Fruit fly (Drosophila melanogaster) whole organism, embryonic: ENCODE measurements around the gene CG8851.

Source experiments
- CG17829 ChIP-seq: fragments of 200-800 bp; optimal IDR thresholded peaks from 2 replicates; lab custom pipeline; 2019; ENCODE audit warnings: missing biosample characterization, mild to moderate bottlenecking, missing genetic modification characterization, moderate library complexity
- D19A ChIP-seq: fragments of 200-800 bp; optimal IDR thresholded peaks from 3 replicates; lab custom pipeline; 2019; ENCODE audit warnings: missing biosample characterization, mild to moderate bottlenecking, missing genetic modification characterization, moderate library complexity
- exex ChIP-seq: fragments of 200-800 bp; sonication (Bioruptor generic); optimal IDR thresholded peaks from 4 replicates; lab custom pipeline; 2018; ENCODE audit warnings: missing biosample characterization, mild to moderate bottlenecking, missing genetic modification characterization, moderate library complexity
- vvl ChIP-seq: fragments of 200-800 bp; sonication (Bioruptor generic); IDR thresholded peaks from 2 replicates; pipeline ENCODE4 v1.3.6; 2022; ENCODE audit warnings: missing biosample characterization, missing genetic modification characterization

DNA sequence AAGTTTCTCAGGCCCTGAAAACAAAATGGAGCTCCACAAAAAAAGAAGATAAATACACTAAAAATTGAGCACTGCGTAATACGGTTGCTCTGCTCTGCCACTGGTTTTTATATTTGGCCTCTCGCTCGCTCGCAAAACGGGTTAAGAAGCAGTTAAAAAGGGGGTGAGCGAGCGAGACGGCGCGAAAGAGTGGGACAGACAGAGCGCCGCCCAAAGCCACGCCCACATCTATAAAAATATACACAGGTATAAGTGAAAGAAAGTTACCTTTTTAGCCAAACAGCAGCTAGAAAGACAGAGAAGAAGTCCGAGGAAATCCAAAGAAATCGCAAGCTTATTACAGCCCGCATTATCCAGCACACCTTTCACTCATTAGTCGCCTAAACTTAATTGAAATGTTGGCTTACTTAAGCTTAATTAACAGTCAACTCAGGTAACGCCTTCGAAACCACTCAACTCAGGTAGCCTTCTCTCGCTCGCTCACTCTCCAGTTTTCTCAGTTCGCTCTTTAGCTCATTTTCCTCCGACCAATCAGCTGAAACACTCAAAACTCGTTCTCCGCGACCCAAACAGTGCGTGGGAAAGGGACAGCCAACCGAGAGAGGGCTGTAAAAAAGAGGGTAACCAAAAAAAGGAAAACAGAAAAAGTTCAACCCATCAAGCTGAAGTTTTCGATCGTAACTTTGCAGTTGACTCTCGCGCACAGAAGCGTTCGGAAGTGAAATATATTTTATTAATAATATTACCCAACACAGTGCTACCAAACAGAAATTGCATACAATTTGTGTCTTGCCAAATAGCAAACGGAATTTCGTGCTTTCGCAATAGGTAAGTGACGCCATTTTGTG lies 19.3 kb downstream of the CG8851 start, which contains the start of gene drm:
- TF ChIP-seq vvl (GFP tag; lab: Robert Waterston, UW) (peak; percentile 67), exex (tag; lab: Kevin White, UChicago) (no peak), D19A (tag; lab: Kevin White, UChicago) (no peak), CG17829 (tag; lab: Kevin White, UChicago) (no peak)
